Worm (Caenorhabditis elegans) whole organism, midembryonic: ENCODE data around the gene itr-1.

Source experiments
- cog-1 ChIP-seq: sonication (generic microtip); optimal IDR thresholded peaks from 2 replicates; lab custom pipeline; 2016; ENCODE audit warnings: missing genetic modification characterization, missing compliant biosample characterization
- flt-1 ChIP-seq: fragments of 200-800 bp; sonication (Bioruptor generic); IDR thresholded peaks from 2 replicates; pipeline ENCODE4 v1.3.6; 2022; ENCODE audit warnings: missing genetic modification characterization, missing compliant biosample characterization
- klf-2 ChIP-seq: fragments of 200-800 bp; sonication (Bioruptor generic); conservative IDR thresholded peaks from 2 replicates; pipeline ENCODE4 v1.3.6; 2022; ENCODE audit warnings: missing genetic modification reagents, missing genetic modification characterization, missing compliant biosample characterization
- med-1 ChIP-seq: sonication (generic microtip); optimal IDR thresholded peaks from 2 replicates; lab custom pipeline; 2017; ENCODE audit warnings: missing genetic modification characterization, mild to moderate bottlenecking, missing compliant biosample characterization, antibody characterized with exemption, missing genetic modification reagents; ENCODE audit not compliant: insufficient read depth
- ref-1 ChIP-seq: fragments of 200-800 bp; sonication (Bioruptor generic); conservative IDR thresholded peaks from 2 replicates; pipeline ENCODE4 v1.3.6; 2022; ENCODE audit warnings: missing genetic modification reagents, missing genetic modification characterization, missing compliant biosample characterization
- tab-1 ChIP-seq: fragments of 200-800 bp; sonication (Bioruptor generic); IDR thresholded peaks from 2 replicates; pipeline ENCODE4 v1.3.6; 2022; ENCODE audit warnings: missing genetic modification characterization, missing compliant biosample characterization
- ztf-29 ChIP-seq: fragments of 200-800 bp; sonication (Bioruptor generic); IDR thresholded peaks from 2 replicates; pipeline ENCODE4 v1.3.6; 2022; ENCODE audit warnings: missing genetic modification reagents, missing genetic modification characterization, missing compliant biosample characterization

DNA sequence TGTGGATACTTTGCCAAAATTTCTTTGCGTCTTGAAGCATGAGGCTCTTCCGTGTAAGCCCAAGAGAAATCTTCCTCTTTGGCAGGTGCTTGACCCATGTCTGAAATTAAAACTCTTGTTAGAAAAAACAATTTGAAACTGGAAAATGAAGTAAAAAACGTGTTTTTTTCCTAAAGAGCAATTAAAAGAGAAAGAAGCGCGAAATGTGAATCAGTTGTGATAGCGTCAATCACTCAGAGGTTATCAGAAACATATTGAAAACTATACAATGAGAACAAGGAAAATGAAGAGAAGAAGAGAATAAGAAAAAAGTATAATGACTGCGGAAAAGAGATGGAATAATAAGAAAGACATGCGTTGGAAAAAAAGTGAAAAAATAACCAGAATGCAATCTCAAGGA, 31.8 kb downstream of the itr-1 start, which contains the start of gene F33D4.4:
- TF ChIP-seq cog-1 (tag; lab: Kevin White, UChicago) (no peak), ztf-29 (GFP tag; lab: Robert Waterston, UW) (no peak), med-1 (GFP tag; lab: Kevin White, UChicago) (no peak), tab-1 (GFP tag; lab: Robert Waterston, UW) (no peak), ref-1 (GFP tag; lab: Robert Waterston, UW) (no peak), flt-1 (no peak), klf-2 (GFP tag; lab: Robert Waterston, UW) (no peak)
